Worm (Caenorhabditis elegans) whole organism, L3 larva: ENCODE data around the gene algn-9.

Experiments used
- R02D3.7 ChIP-seq: fragments of 150-350 bp; optimal IDR thresholded peaks from 2 replicates; lab custom pipeline; 2014; ENCODE audit warnings: missing biosample characterization, missing genetic modification characterization
- ZK546.5 ChIP-seq: sonication (generic microtip); optimal IDR thresholded peaks from 2 replicates; lab custom pipeline; 2017; ENCODE audit warnings: missing biosample characterization, missing genetic modification characterization
- aly-2 ChIP-seq: fragments of 150-350 bp; optimal IDR thresholded peaks from 2 replicates; lab custom pipeline; 2014; ENCODE audit warnings: missing biosample characterization, missing genetic modification characterization
- ama-1 ChIP-seq: fragments of 150-350 bp; optimal IDR thresholded peaks from 2 replicates; lab custom pipeline; 2018
- ceh-16 ChIP-seq: sonication (generic microtip); optimal IDR thresholded peaks from 2 replicates; lab custom pipeline; 2017; ENCODE audit warnings: missing biosample characterization, missing genetic modification characterization
- ceh-28 ChIP-seq: fragments of 150-350 bp; optimal IDR thresholded peaks from 2 replicates; lab custom pipeline; 2014; ENCODE audit warnings: missing biosample characterization, missing genetic modification reagents, missing genetic modification characterization
- ceh-82 ChIP-seq: fragments of 150-350 bp; optimal IDR thresholded peaks from 2 replicates; lab custom pipeline; 2014; ENCODE audit warnings: missing biosample characterization, missing genetic modification characterization
- ceh-9 ChIP-seq: sonication (generic microtip); optimal IDR thresholded peaks from 2 replicates; lab custom pipeline; 2018; ENCODE audit warnings: missing biosample characterization, missing genetic modification characterization
- daf-12 ChIP-seq: fragments of 150-350 bp; optimal IDR thresholded peaks from 2 replicates; lab custom pipeline; 2014; ENCODE audit warnings: missing biosample characterization, missing genetic modification reagents, missing genetic modification characterization
- egl-27 ChIP-seq: sonication (generic microtip); optimal IDR thresholded peaks from 4 replicates; lab custom pipeline; 2017; ENCODE audit warnings: missing biosample characterization, missing genetic modification reagents, missing genetic modification characterization
- egl-5 ChIP-seq: fragments of 150-350 bp; optimal IDR thresholded peaks from 2 replicates; lab custom pipeline; 2017; ENCODE audit warnings: missing biosample characterization, missing genetic modification reagents, missing genetic modification characterization, inconsistent platforms
- elt-1 ChIP-seq: fragments of 150-350 bp; optimal IDR thresholded peaks from 2 replicates; lab custom pipeline; 2014; ENCODE audit warnings: missing biosample characterization, missing genetic modification characterization
- elt-2 ChIP-seq: sonication (generic microtip); optimal IDR thresholded peaks from 2 replicates; lab custom pipeline; 2016; ENCODE audit warnings: missing genetic modification reagents, mild to moderate bottlenecking, missing genetic modification characterization, missing compliant biosample characterization
- elt-3 ChIP-seq, 3 experiments: fragments of 150-350 bp in 1 of 3; sonication (generic microtip) in 2 of 3; optimal IDR thresholded peaks; 2 replicates in 2 of 3; 4 replicates in 1 of 3; lab custom pipeline; 2014 to 2017; ENCODE audit warnings: missing biosample characterization in 3 of 3, missing genetic modification characterization in 3 of 3
- eor-1 ChIP-seq, 2 experiments: fragments of 150-350 bp; optimal IDR thresholded peaks; 2 replicates each; lab custom pipeline; 2014 to 2018; ENCODE audit warnings: missing biosample characterization in 2 of 2, missing genetic modification characterization in 2 of 2
- fkh-10 ChIP-seq: sonication (generic microtip); optimal IDR thresholded peaks from 2 replicates; lab custom pipeline; 2017; ENCODE audit warnings: missing biosample characterization, missing genetic modification reagents, missing genetic modification characterization
- fkh-2 ChIP-seq: fragments of 150-350 bp; optimal IDR thresholded peaks from 2 replicates; lab custom pipeline; 2014; ENCODE audit warnings: missing biosample characterization, missing genetic modification reagents, missing genetic modification characterization
- fos-1 ChIP-seq: fragments of 150-350 bp; optimal IDR thresholded peaks from 2 replicates; lab custom pipeline; 2014; ENCODE audit warnings: missing biosample characterization, missing genetic modification characterization
- hmg-11 ChIP-seq: sonication (generic microtip); optimal IDR thresholded peaks from 2 replicates; lab custom pipeline; 2016; ENCODE audit warnings: missing genetic modification characterization, missing compliant biosample characterization
- jun-1 ChIP-seq: fragments of 150-350 bp; optimal IDR thresholded peaks from 2 replicates; lab custom pipeline; 2014; ENCODE audit warnings: missing biosample characterization, missing genetic modification reagents, missing genetic modification characterization
- lin-15B ChIP-seq: fragments of 150-350 bp; optimal IDR thresholded peaks from 2 replicates; lab custom pipeline; 2014; ENCODE audit warnings: missing biosample characterization, missing genetic modification characterization
- lin-39 ChIP-seq: fragments of 150-350 bp; optimal IDR thresholded peaks from 2 replicates; lab custom pipeline; 2018; ENCODE audit warnings: missing biosample characterization, missing genetic modification reagents, missing genetic modification characterization
- lsy-12 ChIP-seq: sonication (generic microtip); optimal IDR thresholded peaks from 2 replicates; lab custom pipeline; 2016; ENCODE audit warnings: mild to moderate bottlenecking, missing genetic modification characterization, missing compliant biosample characterization
- mdl-1 ChIP-seq: fragments of 150-350 bp; optimal IDR thresholded peaks from 2 replicates; lab custom pipeline; 2014; ENCODE audit warnings: missing biosample characterization, missing genetic modification characterization
- mml-1 ChIP-seq: fragments of 150-350 bp; sonication (generic microtip); optimal IDR thresholded peaks from 3 replicates; lab custom pipeline; 2014; ENCODE audit warnings: missing biosample characterization, missing genetic modification characterization
- nfya-1 ChIP-seq: sonication (generic microtip); optimal IDR thresholded peaks from 2 replicates; lab custom pipeline; 2017; ENCODE audit warnings: missing genetic modification characterization, mild to moderate bottlenecking, missing compliant biosample characterization, antibody characterized with exemption, moderate library complexity; ENCODE audit not compliant: insufficient read depth
- nhr-11 ChIP-seq: fragments of 150-350 bp; optimal IDR thresholded peaks from 2 replicates; lab custom pipeline; 2014; ENCODE audit warnings: missing biosample characterization, missing genetic modification characterization
- nhr-12 ChIP-seq: fragments of 150-350 bp; optimal IDR thresholded peaks from 2 replicates; lab custom pipeline; 2014; ENCODE audit warnings: missing biosample characterization, missing genetic modification characterization
- nhr-23 ChIP-seq: fragments of 150-350 bp; optimal IDR thresholded peaks from 2 replicates; lab custom pipeline; 2014; ENCODE audit warnings: missing biosample characterization, missing genetic modification reagents, missing genetic modification characterization
- nhr-237 ChIP-seq: fragments of 150-350 bp; optimal IDR thresholded peaks from 2 replicates; lab custom pipeline; 2014; ENCODE audit warnings: missing biosample characterization, missing genetic modification characterization
- nhr-25 ChIP-seq: sonication (generic microtip); optimal IDR thresholded peaks from 2 replicates; lab custom pipeline; 2017; ENCODE audit warnings: missing biosample characterization, missing genetic modification characterization
- nhr-28 ChIP-seq: fragments of 150-350 bp; optimal IDR thresholded peaks from 2 replicates; lab custom pipeline; 2014; ENCODE audit warnings: missing biosample characterization, missing genetic modification characterization
- nhr-43 ChIP-seq: sonication (generic microtip); optimal IDR thresholded peaks from 2 replicates; lab custom pipeline; 2016; ENCODE audit warnings: mild to moderate bottlenecking, missing genetic modification characterization, missing compliant biosample characterization; ENCODE audit not compliant: poor library complexity, severe bottlenecking
- nhr-67 ChIP-seq: fragments of 150-350 bp; optimal IDR thresholded peaks from 2 replicates; lab custom pipeline; 2014; ENCODE audit warnings: missing biosample characterization, missing genetic modification characterization
- nhr-76 ChIP-seq: fragments of 150-350 bp; sonication (generic microtip); optimal IDR thresholded peaks from 5 replicates; lab custom pipeline; 2014; ENCODE audit warnings: missing biosample characterization, missing genetic modification characterization
- nhr-77 ChIP-seq: fragments of 150-350 bp; optimal IDR thresholded peaks from 2 replicates; lab custom pipeline; 2014; ENCODE audit warnings: missing biosample characterization, missing genetic modification characterization
- pha-4 ChIP-seq: fragments of 150-350 bp; optimal IDR thresholded peaks from 2 replicates; lab custom pipeline; 2014; ENCODE audit warnings: missing biosample characterization, missing genetic modification reagents, missing genetic modification characterization
- pqm-1 ChIP-seq: fragments of 150-350 bp; optimal IDR thresholded peaks from 2 replicates; lab custom pipeline; 2017; ENCODE audit warnings: missing biosample characterization, missing genetic modification characterization, inconsistent platforms
- sea-2 ChIP-seq: fragments of 150-350 bp; sonication (generic microtip); optimal IDR thresholded peaks from 4 replicates; lab custom pipeline; 2014; ENCODE audit warnings: missing biosample characterization, missing genetic modification reagents, missing genetic modification characterization
- skn-1 ChIP-seq: fragments of 150-350 bp; optimal IDR thresholded peaks from 2 replicates; lab custom pipeline; 2014; ENCODE audit warnings: missing biosample characterization, missing genetic modification characterization
- snpc-4 ChIP-seq: fragments of 150-350 bp; optimal IDR thresholded peaks from 2 replicates; lab custom pipeline; 2014; ENCODE audit warnings: missing biosample characterization, missing genetic modification characterization
- tbx-2 ChIP-seq: sonication (generic microtip); optimal IDR thresholded peaks from 2 replicates; lab custom pipeline; 2016; ENCODE audit warnings: mild to moderate bottlenecking, missing genetic modification characterization, missing compliant biosample characterization
- unc-39 ChIP-seq: sonication (generic microtip); optimal IDR thresholded peaks from 4 replicates; lab custom pipeline; 2017; ENCODE audit warnings: missing biosample characterization, missing genetic modification characterization
- unc-62 ChIP-seq: fragments of 150-350 bp; sonication (generic microtip); optimal IDR thresholded peaks from 4 replicates; lab custom pipeline; 2014; ENCODE audit warnings: missing biosample characterization, missing genetic modification reagents, missing genetic modification characterization
- zag-1 ChIP-seq: fragments of 150-350 bp; optimal IDR thresholded peaks from 2 replicates; lab custom pipeline; 2014; ENCODE audit warnings: missing biosample characterization, missing genetic modification characterization
- ztf-11 ChIP-seq: fragments of 150-350 bp; optimal IDR thresholded peaks from 2 replicates; lab custom pipeline; 2014; ENCODE audit warnings: missing biosample characterization, missing genetic modification characterization
- ztf-4 ChIP-seq: fragments of 150-350 bp; optimal IDR thresholded peaks from 2 replicates; lab custom pipeline; 2014; ENCODE audit warnings: missing biosample characterization, missing genetic modification characterization

Gene algn-9

DNA sequence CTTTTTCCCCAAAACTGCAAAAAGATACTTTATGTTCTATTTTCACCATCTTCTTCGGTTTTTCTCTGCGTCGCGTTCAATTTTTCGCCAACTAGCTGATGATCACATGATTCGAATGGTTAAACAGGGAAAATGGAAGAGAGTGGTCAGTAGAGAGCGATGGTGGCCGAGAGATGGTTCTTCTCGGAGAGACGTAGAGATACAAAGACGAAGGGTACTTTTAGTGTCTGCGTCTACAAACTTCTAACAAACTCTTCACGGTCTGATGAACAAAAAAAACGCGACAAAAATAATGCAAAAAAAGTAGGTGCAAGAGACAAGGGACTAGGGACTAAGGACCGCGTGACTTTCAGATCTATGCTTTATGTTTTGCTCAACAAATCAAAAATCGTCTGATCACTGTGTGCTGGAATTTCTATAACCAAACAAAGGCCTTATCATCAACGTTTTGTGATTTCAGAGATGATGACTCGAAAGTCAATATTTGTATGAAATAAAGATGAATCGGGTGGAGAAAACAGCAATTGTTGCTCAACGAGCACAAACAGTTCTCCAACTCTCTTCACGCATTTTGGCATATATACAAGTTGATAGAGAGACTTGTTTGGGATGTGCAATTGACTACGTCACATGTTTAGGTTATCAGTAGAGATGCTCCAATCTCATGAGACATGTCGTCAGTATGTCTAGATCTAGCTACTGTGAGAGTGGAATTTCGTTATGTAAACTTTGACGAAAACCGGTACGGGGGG, 32.0 kb upstream of the algn-9 start:
- TF ChIP-seq nhr-67 (tag; lab: Kevin White, UChicago) (no peak), pqm-1 (tag; lab: Kevin White, UChicago) (peak; percentile 49), lin-39 (tag; lab: Kevin White, UChicago) (peak; percentile 80), ZK546.5 (no peak), egl-5 (tag; lab: Kevin White, UChicago) (peak; percentile 97), nhr-77 (tag; lab: Kevin White, UChicago) (peak; percentile 48), skn-1 (peak; percentile 62), elt-1 (tag; lab: Kevin White, UChicago) (peak; percentile 38), zag-1 (tag; lab: Kevin White, UChicago) (peak; percentile 25), jun-1 (tag; lab: Kevin White, UChicago) (peak; percentile 98), nhr-43 (tag; lab: Kevin White, UChicago) (peak; percentile 90), lsy-12 (peak; percentile 78), fkh-2 (tag; lab: Kevin White, UChicago) (no peak), tbx-2 (tag; lab: Kevin White, UChicago) (peak; percentile 84), nfya-1 (tag; lab: Kevin White, UChicago) (peak; percentile 95), ceh-9 (tag; lab: Kevin White, UChicago) (no peak), nhr-76 (peak; percentile 57), elt-3 (tag; optimal IDR thresholded peaks at IDR 0.05; lab: Kevin White, UChicago) (peak in 2 of 3 experiments; percentile 19 to 48), mdl-1 (peak; percentile 84), daf-12 (peak; percentile 13), elt-2 (tag; lab: Kevin White, UChicago) (peak; percentile 56), fkh-10 (peak; percentile 95), nhr-25 (tag; lab: Kevin White, UChicago) (peak; percentile 96), lin-15B (tag; lab: Kevin White, UChicago) (peak; percentile 71), ztf-4 (tag; lab: Kevin White, UChicago) (peak; percentile 84), unc-62 (GFP tag; lab: Kevin White, UChicago) (peak; percentile 79), nhr-237 (no peak), snpc-4 (tag; lab: Kevin White, UChicago) (peak; percentile 83), ceh-82 (tag; lab: Kevin White, UChicago) (peak; percentile 74), nhr-12 (tag; lab: Kevin White, UChicago) (no peak), aly-2 (tag; lab: Kevin White, UChicago) (peak; percentile 20), R02D3.7 (tag; lab: Kevin White, UChicago) (peak; percentile 75), sea-2 (no peak), nhr-23 (tag; lab: Kevin White, UChicago) (peak; percentile 99), unc-39 (no peak), pha-4 (tag; lab: Kevin White, UChicago) (peak; percentile 98), ztf-11 (tag; lab: Kevin White, UChicago) (no peak), mml-1 (tag; lab: Kevin White, UChicago) (no peak), eor-1 (tag; optimal IDR thresholded peaks at IDR 0.05; lab: Kevin White, UChicago) (peak; percentile 29 to 80), fos-1 (no peak), ceh-28 (peak; percentile 86), ceh-16 (tag; lab: Kevin White, UChicago) (no peak), nhr-11 (tag; lab: Kevin White, UChicago) (peak; percentile 98), ama-1 (peak; percentile 95), hmg-11 (tag; lab: Kevin White, UChicago) (peak; percentile 87), nhr-28 (tag; lab: Kevin White, UChicago) (peak; percentile 11), egl-27 (tag; lab: Kevin White, UChicago) (peak; percentile 72)
